Fruit fly (Drosophila melanogaster): ENCODE data around the gene COX7A.

COX7A gene

dm6 chr3R:8357372-8357992 is 16.6 kb upstream of the COX7A start (continued):
- TF ChIP-seq hbn (GFP tag; IDR thresholded peaks at IDR 0.05; ENCODE audit: partially characterized antibody) (no peak), CG8089 (GFP tag; optimal IDR thresholded peaks at IDR 0.05) (no peak), NfI (GFP tag; optimal IDR thresholded peaks at IDR 0.05) (peak; percentile 25), bowl (GFP tag; IDR thresholded peaks at IDR 0.05) (no peak), fd64A (GFP tag; optimal IDR thresholded peaks at IDR 0.05) (peak; percentile 41), mirr (GFP tag; optimal IDR thresholded peaks at IDR 0.05) (peak; percentile 37), CG6791 (GFP tag; IDR thresholded peaks at IDR 0.05; ENCODE audit: partially characterized antibody) (no peak), CG14965 (GFP tag; optimal IDR thresholded peaks at IDR 0.05; ENCODE audit: borderline replicate concordance) (no peak), CG8924 (tag; optimal IDR thresholded peaks at IDR 0.05) (peak; percentile 1), CG6813 (GFP tag; optimal IDR thresholded peaks at IDR 0.05) (peak; percentile 14), E2f2 (GFP tag; IDR thresholded peaks at IDR 0.05) (peak; percentile 37; the same call in 1 of the 2 replicates), CG7271 (tag; optimal IDR thresholded peaks at IDR 0.05) (no peak), Nf-YB (GFP tag; optimal IDR thresholded peaks at IDR 0.05) (peak; percentile 45), CG13123 (GFP tag; optimal IDR thresholded peaks at IDR 0.05) (no peak), CG13894 (tag; optimal IDR thresholded peaks at IDR 0.05) (peak; percentile 2), nau (GFP tag; optimal IDR thresholded peaks at IDR 0.05) (no peak), CG7928 (GFP tag; optimal IDR thresholded peaks at IDR 0.05) (no peak), CG34376 (GFP tag; optimal IDR thresholded peaks at IDR 0.05) (peak; percentile 12), kah (GFP tag; optimal IDR thresholded peaks at IDR 0.05) (peak; percentile 42), CG8359 (GFP tag; optimal IDR thresholded peaks at IDR 0.05; ENCODE audit: borderline replicate concordance) (no peak), seq (GFP tag; IDR thresholded peaks at IDR 0.05) (no peak), kay (GFP tag; optimal IDR thresholded peaks at IDR 0.05) (peak; percentile 20), CG18599 (GFP tag; optimal IDR thresholded peaks at IDR 0.05) (peak; percentile 5), sens (GFP tag) (peak; percentile 59), Deaf1 (tag; optimal IDR thresholded peaks at IDR 0.05) (peak; percentile 69), CG5180 (GFP tag; optimal IDR thresholded peaks at IDR 0.05) (peak; percentile 18), cg (GFP tag; optimal IDR thresholded peaks at IDR 0.05) (peak; percentile 92), B-H2 (GFP tag; optimal IDR thresholded peaks at IDR 0.05) (peak; percentile 27), CG9609 (GFP tag; optimal IDR thresholded peaks at IDR 0.05) (no peak), CG32767 (GFP tag; IDR thresholded peaks at IDR 0.05) (peak; percentile 77; the same call in 1 of the 2 replicates), Elba2 (GFP tag; optimal IDR thresholded peaks at IDR 0.05) (peak; percentile 2), Pdp1 (GFP tag; optimal IDR thresholded peaks at IDR 0.05) (peak in 1 of 2 experiments; percentile 73), HLH4C (GFP tag; IDR thresholded peaks at IDR 0.05; ENCODE audit: partially characterized antibody) (no peak), BtbVII (GFP tag; optimal IDR thresholded peaks at IDR 0.05) (peak; percentile 89), pfk (GFP tag; optimal IDR thresholded peaks at IDR 0.05) (no peak), Max (GFP tag; optimal IDR thresholded peaks at IDR 0.05) (peak; percentile 2), CG8290 (GFP tag; optimal IDR thresholded peaks at IDR 0.05) (no peak), CG8290 (tag; optimal IDR thresholded peaks at IDR 0.05) (peak in 1 of 2 experiments; percentile 51), CG10543 (GFP tag; optimal IDR thresholded peaks at IDR 0.05) (peak; percentile 71), eve (GFP tag; optimal IDR thresholded peaks at IDR 0.05) (peak in 1 of 2 experiments; percentile 73), CG4617 (GFP tag; optimal IDR thresholded peaks at IDR 0.05; ENCODE audit: borderline replicate concordance) (no peak), ftz-f1 (GFP tag; optimal IDR thresholded peaks at IDR 0.05) (peak; percentile 32), CG12104 (GFP tag; optimal IDR thresholded peaks at IDR 0.05) (no peak), insv (GFP tag; optimal IDR thresholded peaks at IDR 0.05) (peak in 1 of 2 experiments; percentile 83), Atf3 (GFP tag; optimal IDR thresholded peaks at IDR 0.05) (peak; percentile 40), row (GFP tag; IDR thresholded peaks at IDR 0.05) (0 out of 3 replicates have a peak, but pooled peaks have one; percentile 2), chinmo (GFP tag; IDR thresholded peaks at IDR 0.05; ENCODE audit: partially characterized antibody) (peak; percentile 85; the same call in 2 of the 4 replicates), CG2199 (GFP tag; IDR thresholded peaks at IDR 0.05) (0 out of 3 replicates have a peak, but pooled peaks have one; percentile 9)
